Fruit fly (Drosophila melanogaster) whole organism, embryonic: Measurements from ENCODE around the gene IFT54.
A peak's percentile ranks its signal among the peaks of the same experiment; 100 is the strongest.

Experiments used
- Blimp-1 ChIP-seq: fragments of 200-800 bp; sonication (Bioruptor generic); optimal IDR thresholded peaks from 3 replicates; lab custom pipeline; 2018; ENCODE audit warnings: missing biosample characterization, missing genetic modification characterization, mild to moderate bottlenecking, moderate library complexity, missing genetic modification reagents
- CG11085 ChIP-seq: fragments of 200-800 bp; sonication (Bioruptor generic); IDR thresholded peaks from 2 replicates; pipeline ENCODE4 v1.3.6; 2022; ENCODE audit warnings: missing biosample characterization, missing genetic modification characterization
- CG11456 ChIP-seq: fragments of 200-800 bp; sonication (Bioruptor generic); IDR thresholded peaks from 3 replicates; pipeline ENCODE4 v1.3.6; 2022; ENCODE audit warnings: missing biosample characterization, missing genetic modification characterization
- CG12299 ChIP-seq: fragments of 200-800 bp; sonication (Bioruptor generic); optimal IDR thresholded peaks from 2 replicates; lab custom pipeline; 2018; ENCODE audit warnings: missing biosample characterization, mild to moderate bottlenecking, missing genetic modification characterization
- CG13775 ChIP-seq: fragments of 200-800 bp; sonication (Bioruptor generic); optimal IDR thresholded peaks from 3 replicates; lab custom pipeline; 2017; ENCODE audit warnings: missing biosample characterization, mild to moderate bottlenecking, missing genetic modification characterization
- CG16779 ChIP-seq: fragments of 200-800 bp; sonication (Bioruptor generic); IDR thresholded peaks from 2 replicates; pipeline ENCODE4 v1.3.6; 2022; ENCODE audit warnings: missing biosample characterization, missing genetic modification characterization
- CG17328 ChIP-seq: fragments of 200-800 bp; sonication (Bioruptor generic); IDR thresholded peaks from 2 replicates; pipeline ENCODE4 v1.3.6; 2022; ENCODE audit warnings: missing biosample characterization, missing genetic modification characterization
- CG1832 ChIP-seq: fragments of 200-800 bp; sonication (Bioruptor generic); optimal IDR thresholded peaks from 2 replicates; lab custom pipeline; 2017; ENCODE audit warnings: missing biosample characterization, mild to moderate bottlenecking, missing genetic modification characterization, inconsistent platforms
- CG2120 ChIP-seq: fragments of 200-800 bp; sonication (Bioruptor generic); optimal IDR thresholded peaks from 3 replicates; lab custom pipeline; 2016; ENCODE audit warnings: missing biosample characterization, missing genetic modification characterization
- CG3281 ChIP-seq: fragments of 200-800 bp; sonication (Bioruptor generic); optimal IDR thresholded peaks from 3 replicates; lab custom pipeline; 2017; ENCODE audit warnings: missing biosample characterization, mild to moderate bottlenecking, missing genetic modification characterization
- CG4282 ChIP-seq: fragments of 200-800 bp; sonication (Bioruptor generic); optimal IDR thresholded peaks from 2 replicates; lab custom pipeline; 2016; ENCODE audit warnings: missing biosample characterization, missing genetic modification characterization
- CG43689 ChIP-seq: fragments of 200-800 bp; sonication (Bioruptor generic); IDR thresholded peaks from 2 replicates; pipeline ENCODE4 v1.3.6; 2022; ENCODE audit warnings: missing biosample characterization, missing genetic modification characterization
- CG4617 ChIP-seq: fragments of 200-800 bp; sonication (Bioruptor generic); optimal IDR thresholded peaks from 3 replicates; lab custom pipeline; 2016; ENCODE audit warnings: missing biosample characterization, missing genetic modification characterization, borderline replicate concordance
- CG6813 ChIP-seq: fragments of 200-800 bp; sonication (Bioruptor generic); optimal IDR thresholded peaks from 2 replicates; lab custom pipeline; 2017; ENCODE audit warnings: missing biosample characterization, missing genetic modification characterization, mild to moderate bottlenecking, moderate library complexity, missing genetic modification reagents
- CG8944 ChIP-seq: fragments of 200-800 bp; sonication (Bioruptor generic); optimal IDR thresholded peaks from 3 replicates; lab custom pipeline; 2016; ENCODE audit warnings: missing biosample characterization, missing genetic modification characterization
- CHES-1-like ChIP-seq: fragments of 200-800 bp; sonication (Bioruptor generic); optimal IDR thresholded peaks from 2 replicates; lab custom pipeline; 2016; ENCODE audit warnings: missing biosample characterization, missing genetic modification characterization
- Deaf1 ChIP-seq: fragments of 200-800 bp; optimal IDR thresholded peaks from 3 replicates; lab custom pipeline; 2019; ENCODE audit warnings: missing biosample characterization, mild to moderate bottlenecking, missing genetic modification characterization, moderate library complexity
- Dref ChIP-seq: fragments of 200-800 bp; sonication (Bioruptor generic); IDR thresholded peaks from 2 replicates; pipeline ENCODE4 v1.3.6; 2022; ENCODE audit warnings: missing biosample characterization, missing genetic modification characterization
- Ets65A ChIP-seq: fragments of 200-800 bp; sonication (Bioruptor generic); peaks from one replicate; lab custom pipeline; 2016; ENCODE audit warnings: missing biosample characterization, missing genetic modification characterization
- Gsc ChIP-seq: fragments of 200-800 bp; sonication (Bioruptor generic); IDR thresholded peaks from 2 replicates; pipeline ENCODE4 v1.3.6; 2022; ENCODE audit warnings: missing biosample characterization, missing genetic modification characterization
- Hey ChIP-seq: fragments of 200-800 bp; sonication (Bioruptor generic); optimal IDR thresholded peaks from 3 replicates; lab custom pipeline; 2018; ENCODE audit warnings: missing biosample characterization, mild to moderate bottlenecking, missing genetic modification characterization
- Hmx ChIP-seq: fragments of 200-800 bp; sonication (Bioruptor generic); optimal IDR thresholded peaks from 2 replicates; lab custom pipeline; 2016; ENCODE audit warnings: missing biosample characterization, missing genetic modification characterization
- Mes4 ChIP-seq: fragments of 200-800 bp; sonication (Bioruptor generic); optimal IDR thresholded peaks from 2 replicates; lab custom pipeline; 2016; ENCODE audit warnings: missing biosample characterization, missing genetic modification characterization
- Neu2 ChIP-seq: fragments of 200-800 bp; sonication (Bioruptor generic); optimal IDR thresholded peaks from 3 replicates; lab custom pipeline; 2016; ENCODE audit warnings: missing biosample characterization, missing genetic modification characterization, borderline replicate concordance
- Oli ChIP-seq: fragments of 200-800 bp; sonication (Bioruptor generic); optimal IDR thresholded peaks from 2 replicates; lab custom pipeline; 2018; ENCODE audit warnings: missing biosample characterization, mild to moderate bottlenecking, missing genetic modification characterization, moderate library complexity
- Rx ChIP-seq: fragments of 200-800 bp; sonication (Bioruptor generic); IDR thresholded peaks from 2 replicates; pipeline ENCODE4 v1.3.6; 2022; ENCODE audit warnings: missing biosample characterization, missing genetic modification characterization
- Spps ChIP-seq: fragments of 200-800 bp; sonication (Bioruptor generic); optimal IDR thresholded peaks from 2 replicates; lab custom pipeline; 2018; ENCODE audit warnings: missing biosample characterization, mild to moderate bottlenecking, missing genetic modification characterization
- Tbp ChIP-seq: fragments of >200 bp; optimal IDR thresholded peaks from 2 replicates; lab custom pipeline; 2018; ENCODE audit warnings: missing biosample characterization, missing genetic modification characterization
- Trl ChIP-seq, 3 experiments: fragments of >200 bp in 2 of 3; fragments of 200-800 bp in 1 of 3; sonication (Bioruptor generic) in 1 of 3; optimal IDR thresholded peaks; 2 replicates in 1 of 3; 3 replicates in 2 of 3; lab custom pipeline; 2016 to 2017; ENCODE audit warnings: missing biosample characterization in 1 of 3, missing genetic modification characterization in 1 of 3
- ato ChIP-seq: fragments of 200-800 bp; sonication (Bioruptor generic); IDR thresholded peaks from 2 replicates; pipeline ENCODE4 v1.3.6; 2022; ENCODE audit warnings: missing biosample characterization, missing genetic modification characterization; ENCODE audit not compliant: partially characterized antibody
- cad ChIP-seq: fragments of >200 bp; optimal IDR thresholded peaks from 2 replicates; lab custom pipeline; 2017; ENCODE audit warnings: missing biosample characterization, missing genetic modification characterization
- disco-r ChIP-seq: fragments of 200-800 bp; sonication (Bioruptor generic); optimal IDR thresholded peaks from 2 replicates; lab custom pipeline; 2016; ENCODE audit warnings: missing biosample characterization, missing genetic modification characterization
- ems ChIP-seq: fragments of 200-800 bp; sonication (Bioruptor generic); optimal IDR thresholded peaks from 3 replicates; lab custom pipeline; 2016; ENCODE audit warnings: missing biosample characterization, missing genetic modification characterization
- ftz-f1 ChIP-seq: fragments of 200-800 bp; sonication (Bioruptor generic); optimal IDR thresholded peaks from 2 replicates; lab custom pipeline; 2016; ENCODE audit warnings: missing biosample characterization, missing genetic modification characterization
- gce ChIP-seq: fragments of 200-800 bp; sonication (Bioruptor generic); IDR thresholded peaks from 3 replicates; pipeline ENCODE4 v1.3.6; 2022; ENCODE audit warnings: missing biosample characterization, missing genetic modification characterization
- grau ChIP-seq: fragments of 200-800 bp; optimal IDR thresholded peaks from 3 replicates; lab custom pipeline; 2019; ENCODE audit warnings: missing biosample characterization, mild to moderate bottlenecking, missing genetic modification characterization, moderate library complexity
- gsb ChIP-seq: fragments of 200-800 bp; sonication (Bioruptor generic); IDR thresholded peaks from 2 replicates; pipeline ENCODE4 v1.3.6; 2022; ENCODE audit warnings: missing biosample characterization, missing genetic modification characterization
- hth ChIP-seq: fragments of >200 bp; optimal IDR thresholded peaks from 2 replicates; lab custom pipeline; 2017; ENCODE audit warnings: inconsistent platforms
- jigr1 ChIP-seq: fragments of 200-800 bp; sonication (Bioruptor generic); IDR thresholded peaks from 3 replicates; pipeline ENCODE4 v1.3.6; 2022; ENCODE audit warnings: missing biosample characterization, missing genetic modification characterization
- maf-S ChIP-seq: fragments of 200-800 bp; sonication (Bioruptor generic); optimal IDR thresholded peaks from 2 replicates; lab custom pipeline; 2016; ENCODE audit warnings: missing biosample characterization, missing genetic modification characterization
- nerfin-2 ChIP-seq: fragments of 200-800 bp; sonication (Bioruptor generic); IDR thresholded peaks from 2 replicates; pipeline ENCODE4 v1.3.6; 2022; ENCODE audit warnings: missing biosample characterization, missing genetic modification characterization; ENCODE audit not compliant: partially characterized antibody
- rib ChIP-seq: fragments of 200-800 bp; sonication (Bioruptor generic); IDR thresholded peaks from 2 replicates; pipeline ENCODE4 v1.3.6; 2022; ENCODE audit warnings: missing biosample characterization, missing genetic modification characterization
- shn ChIP-seq: fragments of 200-800 bp; sonication (Bioruptor generic); optimal IDR thresholded peaks from 3 replicates; lab custom pipeline; 2016; ENCODE audit warnings: missing biosample characterization, missing genetic modification characterization
- sqz ChIP-seq: fragments of 200-800 bp; sonication (Bioruptor generic); optimal IDR thresholded peaks from 3 replicates; lab custom pipeline; 2018; ENCODE audit warnings: missing biosample characterization, mild to moderate bottlenecking, missing genetic modification characterization
- sug ChIP-seq: fragments of 200-800 bp; optimal IDR thresholded peaks from 2 replicates; lab custom pipeline; 2019; ENCODE audit warnings: missing biosample characterization, mild to moderate bottlenecking, missing genetic modification characterization, moderate library complexity
- tna ChIP-seq: fragments of 200-800 bp; sonication (Bioruptor generic); IDR thresholded peaks from 2 replicates; pipeline ENCODE4 v1.3.6; 2022; ENCODE audit warnings: missing biosample characterization, missing genetic modification characterization; ENCODE audit not compliant: partially characterized antibody
- ttk ChIP-seq: fragments of 200-800 bp; sonication (Bioruptor generic); IDR thresholded peaks from 2 replicates; pipeline ENCODE4 v2.1.2; 2022; ENCODE audit warnings: missing biosample characterization, missing genetic modification characterization
- unpg ChIP-seq: fragments of 200-800 bp; sonication (Bioruptor generic); optimal IDR thresholded peaks from 3 replicates; lab custom pipeline; 2018; ENCODE audit warnings: missing biosample characterization, mild to moderate bottlenecking, missing genetic modification characterization, moderate library complexity
- yki ChIP-seq: fragments of >200 bp; optimal IDR thresholded peaks from 3 replicates; lab custom pipeline; 2018

Gene IFT54

DNA sequence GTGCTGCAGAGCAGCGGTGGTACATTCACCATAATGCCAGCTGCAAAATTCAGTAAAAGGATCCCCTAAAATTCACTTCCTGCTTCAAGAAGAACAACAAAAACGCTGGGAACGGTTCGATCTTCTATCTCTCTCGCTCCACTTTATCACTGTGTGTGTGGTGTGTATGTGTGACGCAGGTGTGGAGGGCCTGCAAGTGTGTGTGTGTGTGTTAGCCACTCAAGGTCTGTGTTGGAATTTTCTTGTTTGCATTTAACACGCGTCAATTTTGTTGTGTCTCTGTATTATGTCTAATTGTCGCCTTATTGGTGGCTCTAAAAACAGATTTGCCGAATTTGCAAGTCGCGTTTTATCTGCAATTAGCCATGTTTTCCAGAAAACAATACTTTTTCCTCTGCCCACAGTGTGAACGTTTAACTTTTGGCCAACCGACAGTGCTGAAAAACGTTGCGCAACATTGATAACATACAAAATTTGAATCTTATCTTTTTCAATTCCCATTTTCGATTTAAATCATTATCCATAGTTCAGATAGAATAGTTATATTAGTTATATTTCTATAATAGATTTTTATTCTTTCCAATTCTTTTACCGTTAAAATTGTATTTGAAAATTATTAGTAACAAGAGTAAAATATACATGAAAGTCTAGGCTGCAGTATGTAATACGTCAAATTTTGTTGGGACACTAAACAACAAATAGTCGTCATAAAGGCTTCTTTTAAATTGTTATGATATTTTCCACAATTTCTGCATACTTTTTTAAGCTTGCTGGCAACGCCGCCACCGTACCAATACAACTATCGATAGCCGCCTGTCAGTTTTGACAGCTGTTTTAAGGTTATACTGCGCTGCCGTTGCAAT is 24.3 kb downstream of the IFT54 start, which contains the start of the genes Afti and ATPsynE (continued):
- no peak for TF ChIP-seq disco-r (GFP tag; lab: Kevin White, UChicago)
- peak; percentile 43 for TF ChIP-seq Mes4 (GFP tag; lab: Kevin White, UChicago)
- TF ChIP-seq maf-S (GFP tag; lab: Kevin White, UChicago) = peak; percentile 37
- peak; percentile 55 for TF ChIP-seq CG1832 (GFP tag; lab: Kevin White, UChicago)
- peak; percentile 53 for TF ChIP-seq CG11085 (GFP tag; lab: Robert Waterston, UW)
- peak; percentile 79 for TF ChIP-seq CG4617 (GFP tag; lab: Kevin White, UChicago)
- no peak for TF ChIP-seq sqz
- TF ChIP-seq CG6813 (GFP tag; lab: Kevin White, UChicago) = peak; percentile 19
- 0 out of 3 replicates have a peak, but pooled peaks have one; percentile 19 for TF ChIP-seq gce
- TF ChIP-seq unpg = no peak
- peak; percentile 70 for TF ChIP-seq grau (tag; lab: Kevin White, UChicago)
- peak; percentile 86 for TF ChIP-seq CG11456
- peak; percentile 16 for TF ChIP-seq Hmx (GFP tag; lab: Kevin White, UChicago)
- TF ChIP-seq CG8944 = peak; percentile 56
- TF ChIP-seq CG3281 (GFP tag; lab: Kevin White, UChicago) = peak; percentile 71
- peak; percentile 97 for TF ChIP-seq ftz-f1 (GFP tag; lab: Kevin White, UChicago)
- no peak for TF ChIP-seq cad (GFP tag; lab: Kevin White, UChicago)
- peak; percentile 27 for TF ChIP-seq shn
- no peak for TF ChIP-seq jigr1 (GFP tag; lab: Robert Waterston, UW)
- 0 out of 2 replicates have a peak, but pooled peaks have one; percentile 14 for TF ChIP-seq CG16779 (GFP tag; lab: Robert Waterston, UW)
- peak; percentile 29; the same call in 1 of the 2 replicates for TF ChIP-seq CG43689 (GFP tag; lab: Robert Waterston, UW)
- TF ChIP-seq CG12299 (tag; lab: Kevin White, UChicago) = peak; percentile 22
- TF ChIP-seq nerfin-2 (GFP tag; lab: Robert Waterston, UW) = 0 out of 2 replicates have a peak, but pooled peaks have one; percentile 28
- TF ChIP-seq sug (tag; lab: Kevin White, UChicago) = peak; percentile 56
- peak; percentile 8 for TF ChIP-seq Hey (tag; lab: Kevin White, UChicago)
- TF ChIP-seq CG13775 (GFP tag; lab: Kevin White, UChicago) = peak; percentile 67
- no peak for TF ChIP-seq rib (GFP tag; lab: Robert Waterston, UW)
- TF ChIP-seq CG2120 (GFP tag; lab: Kevin White, UChicago) = peak; percentile 79
- TF ChIP-seq Rx = peak; percentile 66
- no peak for TF ChIP-seq Tbp
- no peak for TF ChIP-seq Neu2 (GFP tag; lab: Kevin White, UChicago)
- no peak for TF ChIP-seq CG4282 (GFP tag; lab: Kevin White, UChicago)
- peak; percentile 31; the same call in 1 of the 2 replicates for TF ChIP-seq gsb (GFP tag; lab: Robert Waterston, UW)
- no peak for TF ChIP-seq Spps (tag; lab: Kevin White, UChicago)
- TF ChIP-seq Gsc (GFP tag; lab: Robert Waterston, UW) = no peak
- peak; percentile 65 for TF ChIP-seq ems (GFP tag; lab: Kevin White, UChicago)
- TF ChIP-seq Trl (optimal IDR thresholded peaks at IDR 0.05; lab: Kevin White, UChicago) = no peak
- peak; percentile 73 for TF ChIP-seq Trl (GFP tag; optimal IDR thresholded peaks at IDR 0.05; lab: Kevin White, UChicago)
- no peak for TF ChIP-seq hth (lab: Kevin White, UChicago)
- peak; percentile 72 for TF ChIP-seq ttk (GFP tag; lab: Robert Waterston, UW)
- TF ChIP-seq Ets65A (GFP tag; lab: Kevin White, UChicago) = peak; percentile 97
- peak; percentile 44 for TF ChIP-seq Oli
- TF ChIP-seq CG17328 = peak; percentile 51
- no peak for TF ChIP-seq Deaf1
- TF ChIP-seq ato (GFP tag; lab: Robert Waterston, UW) = peak; percentile 48; the same call in 1 of the 2 replicates
- TF ChIP-seq Dref (GFP tag; lab: Robert Waterston, UW) = peak; percentile 82
- no peak for TF ChIP-seq Blimp-1 (GFP tag; lab: Kevin White, UChicago)
- TF ChIP-seq tna (GFP tag; lab: Robert Waterston, UW) = no peak
- TF ChIP-seq CHES-1-like (GFP tag; lab: Kevin White, UChicago) = peak; percentile 67
- no peak for TF ChIP-seq yki (lab: Kevin White, UChicago)
